Worm (Caenorhabditis elegans): ENCODE measurements around the gene ram-2.

DNA sequence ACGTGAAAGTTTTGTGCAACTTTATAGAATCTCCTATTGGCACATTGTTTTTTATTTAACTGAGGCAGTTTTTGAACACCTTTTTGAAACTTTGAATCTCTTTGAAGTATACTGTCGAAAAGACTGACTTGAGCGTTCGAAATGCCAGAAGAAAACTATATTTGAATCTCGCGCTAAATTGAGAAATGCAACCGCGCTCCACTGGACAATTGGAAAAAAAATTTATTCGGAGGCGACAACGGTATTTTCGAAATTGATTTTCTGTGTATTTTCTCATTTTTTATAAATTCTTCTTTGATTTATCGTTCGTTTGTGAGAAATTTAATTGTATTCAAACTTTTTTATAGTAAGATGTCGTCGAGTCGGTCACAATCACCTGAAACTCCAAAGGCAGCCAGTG is 5.3 kb upstream of the ram-2 start, which contains the start of gene let-858:
- no peak for TF ChIP-seq nhr-27 (tag; optimal IDR thresholded peaks at IDR 0.05)
- TF ChIP-seq attf-3 (GFP tag; conservative IDR thresholded peaks at IDR 0.05), result no peak
- no peak for TF ChIP-seq sdz-38 (tag; optimal IDR thresholded peaks at IDR 0.05)

Data from whole organism, young adult.